Worm (Caenorhabditis elegans) whole organism, L3 larva: ENCODE measurements around the gene D2021.4.

Experiments
- R02D3.7 ChIP-seq: fragments of 150-350 bp; optimal IDR thresholded peaks from 2 replicates; lab custom pipeline; 2014; ENCODE audit warnings: missing biosample characterization, missing genetic modification characterization
- aly-2 ChIP-seq: fragments of 150-350 bp; optimal IDR thresholded peaks from 2 replicates; lab custom pipeline; 2014; ENCODE audit warnings: missing biosample characterization, missing genetic modification characterization
- ceh-82 ChIP-seq: fragments of 150-350 bp; optimal IDR thresholded peaks from 2 replicates; lab custom pipeline; 2014; ENCODE audit warnings: missing biosample characterization, missing genetic modification characterization
- ceh-9 ChIP-seq: sonication (generic microtip); optimal IDR thresholded peaks from 2 replicates; lab custom pipeline; 2018; ENCODE audit warnings: missing biosample characterization, missing genetic modification characterization
- elt-1 ChIP-seq: fragments of 150-350 bp; optimal IDR thresholded peaks from 2 replicates; lab custom pipeline; 2014; ENCODE audit warnings: missing biosample characterization, missing genetic modification characterization
- eor-1 ChIP-seq, 2 experiments: fragments of 150-350 bp; optimal IDR thresholded peaks; 2 replicates each; lab custom pipeline; 2014 to 2018; ENCODE audit warnings: missing biosample characterization in 2 of 2, missing genetic modification characterization in 2 of 2
- fkh-10 ChIP-seq: sonication (generic microtip); optimal IDR thresholded peaks from 2 replicates; lab custom pipeline; 2017; ENCODE audit warnings: missing biosample characterization, missing genetic modification reagents, missing genetic modification characterization
- hmg-11 ChIP-seq: sonication (generic microtip); optimal IDR thresholded peaks from 2 replicates; lab custom pipeline; 2016; ENCODE audit warnings: missing genetic modification characterization, missing compliant biosample characterization
- jun-1 ChIP-seq: fragments of 150-350 bp; optimal IDR thresholded peaks from 2 replicates; lab custom pipeline; 2014; ENCODE audit warnings: missing biosample characterization, missing genetic modification reagents, missing genetic modification characterization
- lin-15B ChIP-seq: fragments of 150-350 bp; optimal IDR thresholded peaks from 2 replicates; lab custom pipeline; 2014; ENCODE audit warnings: missing biosample characterization, missing genetic modification characterization
- lin-39 ChIP-seq: fragments of 150-350 bp; optimal IDR thresholded peaks from 2 replicates; lab custom pipeline; 2018; ENCODE audit warnings: missing biosample characterization, missing genetic modification reagents, missing genetic modification characterization
- mml-1 ChIP-seq: fragments of 150-350 bp; sonication (generic microtip); optimal IDR thresholded peaks from 3 replicates; lab custom pipeline; 2014; ENCODE audit warnings: missing biosample characterization, missing genetic modification characterization
- nfya-1 ChIP-seq: sonication (generic microtip); optimal IDR thresholded peaks from 2 replicates; lab custom pipeline; 2017; ENCODE audit warnings: missing genetic modification characterization, mild to moderate bottlenecking, missing compliant biosample characterization, antibody characterized with exemption, moderate library complexity; ENCODE audit not compliant: insufficient read depth
- nhr-11 ChIP-seq: fragments of 150-350 bp; optimal IDR thresholded peaks from 2 replicates; lab custom pipeline; 2014; ENCODE audit warnings: missing biosample characterization, missing genetic modification characterization
- nhr-12 ChIP-seq: fragments of 150-350 bp; optimal IDR thresholded peaks from 2 replicates; lab custom pipeline; 2014; ENCODE audit warnings: missing biosample characterization, missing genetic modification characterization
- nhr-237 ChIP-seq: fragments of 150-350 bp; optimal IDR thresholded peaks from 2 replicates; lab custom pipeline; 2014; ENCODE audit warnings: missing biosample characterization, missing genetic modification characterization
- nhr-25 ChIP-seq: sonication (generic microtip); optimal IDR thresholded peaks from 2 replicates; lab custom pipeline; 2017; ENCODE audit warnings: missing biosample characterization, missing genetic modification characterization
- nhr-28 ChIP-seq: fragments of 150-350 bp; optimal IDR thresholded peaks from 2 replicates; lab custom pipeline; 2014; ENCODE audit warnings: missing biosample characterization, missing genetic modification characterization
- nhr-67 ChIP-seq: fragments of 150-350 bp; optimal IDR thresholded peaks from 2 replicates; lab custom pipeline; 2014; ENCODE audit warnings: missing biosample characterization, missing genetic modification characterization
- pha-4 ChIP-seq: fragments of 150-350 bp; optimal IDR thresholded peaks from 2 replicates; lab custom pipeline; 2014; ENCODE audit warnings: missing biosample characterization, missing genetic modification reagents, missing genetic modification characterization
- pqm-1 ChIP-seq: fragments of 150-350 bp; optimal IDR thresholded peaks from 2 replicates; lab custom pipeline; 2017; ENCODE audit warnings: missing biosample characterization, missing genetic modification characterization, inconsistent platforms
- sea-2 ChIP-seq: fragments of 150-350 bp; sonication (generic microtip); optimal IDR thresholded peaks from 4 replicates; lab custom pipeline; 2014; ENCODE audit warnings: missing biosample characterization, missing genetic modification reagents, missing genetic modification characterization
- skn-1 ChIP-seq: fragments of 150-350 bp; optimal IDR thresholded peaks from 2 replicates; lab custom pipeline; 2014; ENCODE audit warnings: missing biosample characterization, missing genetic modification characterization
- snpc-4 ChIP-seq: fragments of 150-350 bp; optimal IDR thresholded peaks from 2 replicates; lab custom pipeline; 2014; ENCODE audit warnings: missing biosample characterization, missing genetic modification characterization
- unc-39 ChIP-seq: sonication (generic microtip); optimal IDR thresholded peaks from 4 replicates; lab custom pipeline; 2017; ENCODE audit warnings: missing biosample characterization, missing genetic modification characterization
- unc-62 ChIP-seq: fragments of 150-350 bp; sonication (generic microtip); optimal IDR thresholded peaks from 4 replicates; lab custom pipeline; 2014; ENCODE audit warnings: missing biosample characterization, missing genetic modification reagents, missing genetic modification characterization
- ztf-11 ChIP-seq: fragments of 150-350 bp; optimal IDR thresholded peaks from 2 replicates; lab custom pipeline; 2014; ENCODE audit warnings: missing biosample characterization, missing genetic modification characterization
- ztf-4 ChIP-seq: fragments of 150-350 bp; optimal IDR thresholded peaks from 2 replicates; lab custom pipeline; 2014; ENCODE audit warnings: missing biosample characterization, missing genetic modification characterization

Gene D2021.4

ce11 chrX:8584825-8585384, 36.0 kb upstream of the D2021.4 start:
- TF ChIP-seq nhr-25 (peak; percentile 59), pha-4 (tag; lab: Kevin White, UChicago) (no peak), unc-62 (no peak), elt-1 (tag; lab: Kevin White, UChicago) (peak; percentile 51), skn-1 (tag; lab: Kevin White, UChicago) (no peak), ceh-82 (tag; lab: Kevin White, UChicago) (no peak), unc-39 (tag; lab: Kevin White, UChicago) (no peak), nhr-237 (tag; lab: Kevin White, UChicago) (no peak), sea-2 (GFP tag; lab: Kevin White, UChicago) (no peak)

ce11 chrX:8582767-8583360, 34.0 kb upstream of the D2021.4 start:
- TF ChIP-seq nhr-11 (tag; lab: Kevin White, UChicago) (peak; percentile 21), pqm-1 (tag; lab: Kevin White, UChicago) (no peak)

ce11 chrX:8581447-8581846, 32.6 kb upstream of the D2021.4 start, which contains the start of gene F18E9.8:
Gene F18E9.8 (minus strand): TSS chrX:8581547.
- no peak for TF ChIP-seq ceh-9 (tag; lab: Kevin White, UChicago)
- TF ChIP-seq fkh-10 (GFP tag; lab: Kevin White, UChicago): no peak
- no peak for TF ChIP-seq ceh-82 (tag; lab: Kevin White, UChicago)
- no peak for TF ChIP-seq eor-1 (tag; optimal IDR thresholded peaks at IDR 0.05; lab: Kevin White, UChicago)
- TF ChIP-seq mml-1 (tag; lab: Kevin White, UChicago): no peak
- no peak for TF ChIP-seq jun-1 (tag; lab: Kevin White, UChicago)
- no peak for TF ChIP-seq snpc-4
- no peak for TF ChIP-seq aly-2
- TF ChIP-seq hmg-11: no peak
- no peak for TF ChIP-seq R02D3.7 (tag; lab: Kevin White, UChicago)
- TF ChIP-seq nhr-12 (tag; lab: Kevin White, UChicago): no peak
- TF ChIP-seq nhr-67: no peak
- TF ChIP-seq pha-4 (tag; lab: Kevin White, UChicago): no peak
- no peak for TF ChIP-seq elt-1 (tag; lab: Kevin White, UChicago)
- TF ChIP-seq lin-15B (tag; lab: Kevin White, UChicago): no peak

- TF ChIP-seq ztf-4 (tag; lab: Kevin White, UChicago): no peak
- no peak for TF ChIP-seq aly-2
- no peak for TF ChIP-seq unc-39 (tag; lab: Kevin White, UChicago)
Measured at ce11 chrX:8580217-8580616, 31.3 kb upstream of the D2021.4 start, which contains the start of gene F18E9.4. Gene F18E9.4 (plus strand): TSS chrX:8580517.

- no peak for TF ChIP-seq mml-1 (tag; lab: Kevin White, UChicago)
- no peak for TF ChIP-seq aly-2
- TF ChIP-seq nfya-1: no peak
- TF ChIP-seq nhr-28: no peak
- TF ChIP-seq unc-62: no peak
- no peak for TF ChIP-seq ceh-82 (tag; lab: Kevin White, UChicago)
- TF ChIP-seq skn-1 (tag; lab: Kevin White, UChicago): no peak
- no peak for TF ChIP-seq nhr-67
- no peak for TF ChIP-seq nhr-12 (tag; lab: Kevin White, UChicago)
- no peak for TF ChIP-seq pha-4 (tag; lab: Kevin White, UChicago)
- no peak for TF ChIP-seq nhr-237 (tag; lab: Kevin White, UChicago)
Measured at ce11 chrX:8570997-8571517, 22.2 kb upstream of the D2021.4 start, which contains the start of gene jmjd-3.1. Gene jmjd-3.1 (plus strand): TSS chrX:8571047.

ce11 chrX:8569159-8569558, 20.3 kb upstream of the D2021.4 start:
- TF ChIP-seq skn-1 (tag; lab: Kevin White, UChicago) (no peak), nfya-1 (peak; percentile 47), lin-39 (tag; lab: Kevin White, UChicago) (peak; percentile 33), ztf-11 (tag; lab: Kevin White, UChicago) (no peak)
- TF ChIP-seq, all 47 proteins: peak for 2
